Fruit fly (Drosophila melanogaster) whole organism, embryonic: ENCODE measurements around the gene CG10907.

Experiments
- ATbp ChIP-seq: fragments of 200-800 bp; sonication (Bioruptor generic); optimal IDR thresholded peaks from 2 replicates; lab custom pipeline; 2017; ENCODE audit warnings: missing biosample characterization, mild to moderate bottlenecking, missing genetic modification characterization, missing genetic modification reagents
- Aef1 ChIP-seq: fragments of 200-800 bp; sonication (Bioruptor generic); IDR thresholded peaks from 3 replicates; pipeline ENCODE4 v1.3.6; 2022; ENCODE audit warnings: missing biosample characterization, missing genetic modification characterization
- Antp ChIP-seq: fragments of 200-800 bp; sonication (Bioruptor generic); optimal IDR thresholded peaks from 3 replicates; lab custom pipeline; 2016; ENCODE audit warnings: missing biosample characterization, missing genetic modification characterization
- CG17912 ChIP-seq: fragments of 200-800 bp; sonication (Bioruptor generic); optimal IDR thresholded peaks from 2 replicates; lab custom pipeline; 2018; ENCODE audit warnings: missing biosample characterization, mild to moderate bottlenecking, missing genetic modification characterization
- CG1792 ChIP-seq: fragments of 200-800 bp; sonication (Bioruptor generic); optimal IDR thresholded peaks from 2 replicates; lab custom pipeline; 2016; ENCODE audit warnings: missing biosample characterization, missing genetic modification characterization
- CG18599 ChIP-seq: fragments of 200-800 bp; sonication (Bioruptor generic); optimal IDR thresholded peaks from 3 replicates; lab custom pipeline; 2017; ENCODE audit warnings: missing biosample characterization, missing genetic modification characterization, mild to moderate bottlenecking, moderate library complexity, missing genetic modification reagents
- CG31365 ChIP-seq: fragments of 200-800 bp; sonication (Bioruptor generic); optimal IDR thresholded peaks from 2 replicates; lab custom pipeline; 2018; ENCODE audit warnings: missing biosample characterization, mild to moderate bottlenecking, missing genetic modification characterization
- CG33213 ChIP-seq: fragments of 200-800 bp; sonication (Bioruptor generic); optimal IDR thresholded peaks from 3 replicates; lab custom pipeline; 2016; ENCODE audit warnings: missing biosample characterization, missing genetic modification characterization
- CG34224 ChIP-seq: fragments of 200-800 bp; sonication (Bioruptor generic); IDR thresholded peaks from 3 replicates; pipeline ENCODE4 v1.3.6; 2022; ENCODE audit warnings: missing biosample characterization, missing genetic modification characterization; ENCODE audit not compliant: partially characterized antibody
- CG4282 ChIP-seq: fragments of 200-800 bp; sonication (Bioruptor generic); optimal IDR thresholded peaks from 2 replicates; lab custom pipeline; 2016; ENCODE audit warnings: missing biosample characterization, missing genetic modification characterization
- CG5180 ChIP-seq: fragments of 200-800 bp; sonication (Bioruptor generic); optimal IDR thresholded peaks from 3 replicates; lab custom pipeline; 2017; ENCODE audit warnings: missing biosample characterization, missing genetic modification characterization, mild to moderate bottlenecking, moderate library complexity, missing genetic modification reagents
- CG7372 ChIP-seq: fragments of 200-800 bp; sonication (Bioruptor generic); IDR thresholded peaks from 2 replicates; pipeline ENCODE4 v1.3.6; 2022; ENCODE audit warnings: missing biosample characterization, missing genetic modification characterization
- CG8765 ChIP-seq: fragments of 200-800 bp; sonication (Bioruptor generic); IDR thresholded peaks from 2 replicates; pipeline ENCODE4 v1.3.6; 2022; ENCODE audit warnings: missing biosample characterization, missing genetic modification characterization
- Dbx ChIP-seq: fragments of 200-800 bp; sonication (Bioruptor generic); IDR thresholded peaks from 3 replicates; pipeline ENCODE4 v1.3.6; 2022; ENCODE audit warnings: missing biosample characterization, missing genetic modification characterization
- Dip3 ChIP-seq: fragments of 200-800 bp; sonication (Bioruptor generic); optimal IDR thresholded peaks from 3 replicates; lab custom pipeline; 2016; ENCODE audit warnings: missing biosample characterization, missing genetic modification characterization
- Dll ChIP-seq: fragments of 200-800 bp; sonication (Bioruptor generic); IDR thresholded peaks from 4 replicates; pipeline ENCODE4 v1.3.6; 2022; ENCODE audit warnings: missing biosample characterization, missing genetic modification characterization; ENCODE audit not compliant: partially characterized antibody
- Dp ChIP-seq: fragments of 200-800 bp; sonication (Bioruptor generic); optimal IDR thresholded peaks from 2 replicates; lab custom pipeline; 2018; ENCODE audit warnings: missing biosample characterization, mild to moderate bottlenecking, missing genetic modification characterization, moderate library complexity
- Ets65A ChIP-seq: fragments of 200-800 bp; sonication (Bioruptor generic); peaks from one replicate; lab custom pipeline; 2016; ENCODE audit warnings: missing biosample characterization, missing genetic modification characterization
- H15 ChIP-seq: fragments of 200-800 bp; sonication (Bioruptor generic); IDR thresholded peaks from 3 replicates; pipeline ENCODE4 v1.3.6; 2022; ENCODE audit warnings: missing biosample characterization, missing genetic modification characterization
- HLHmδ ChIP-seq: fragments of 200-800 bp; sonication (Bioruptor generic); optimal IDR thresholded peaks from 2 replicates; lab custom pipeline; 2018; ENCODE audit warnings: missing biosample characterization, mild to moderate bottlenecking, missing genetic modification characterization, moderate library complexity
- Hmx ChIP-seq: fragments of 200-800 bp; sonication (Bioruptor generic); optimal IDR thresholded peaks from 2 replicates; lab custom pipeline; 2016; ENCODE audit warnings: missing biosample characterization, missing genetic modification characterization
- Lpt ChIP-seq: fragments of >200 bp; optimal IDR thresholded peaks from 2 replicates; lab custom pipeline; 2018; ENCODE audit warnings: missing biosample characterization, missing genetic modification characterization
- Med ChIP-seq: fragments of 200-800 bp; sonication (Bioruptor generic); peaks from one replicate; lab custom pipeline; 2016; ENCODE audit warnings: missing biosample characterization, missing genetic modification characterization, mild to moderate bottlenecking, inconsistent platforms, moderate library complexity
- Nf-YC ChIP-seq: fragments of 200-800 bp; optimal IDR thresholded peaks from 3 replicates; lab custom pipeline; 2019; ENCODE audit warnings: missing biosample characterization, mild to moderate bottlenecking, missing genetic modification characterization, moderate library complexity
- Oaz ChIP-seq: fragments of 200-800 bp; sonication (Bioruptor generic); IDR thresholded peaks from 2 replicates; pipeline ENCODE4 v1.3.6; 2022; ENCODE audit warnings: missing biosample characterization, missing genetic modification characterization
- Rfx ChIP-seq: fragments of 200-800 bp; sonication (Bioruptor generic); IDR thresholded peaks from 2 replicates; pipeline ENCODE4 v1.3.6; 2022; ENCODE audit warnings: missing biosample characterization, missing genetic modification characterization
- Sry-δ ChIP-seq: fragments of 200-800 bp; sonication (Bioruptor generic); optimal IDR thresholded peaks from 2 replicates; lab custom pipeline; 2016; ENCODE audit warnings: missing biosample characterization, missing genetic modification characterization
- Usf ChIP-seq: fragments of 200-800 bp; sonication (Bioruptor generic); optimal IDR thresholded peaks from 2 replicates; lab custom pipeline; 2017; ENCODE audit warnings: missing genotype, missing biosample characterization, missing genetic modification characterization
- Xrp1 ChIP-seq: fragments of 200-800 bp; sonication (Bioruptor generic); IDR thresholded peaks from 2 replicates; pipeline ENCODE4 v1.3.6; 2022; ENCODE audit warnings: missing biosample characterization, missing genetic modification characterization
- aop ChIP-seq: fragments of 200-800 bp; sonication (Bioruptor generic); IDR thresholded peaks from 2 replicates; pipeline ENCODE4 v1.3.6; 2022; ENCODE audit warnings: missing biosample characterization, missing genetic modification characterization
- bigmax ChIP-seq: fragments of 200-800 bp; sonication (Bioruptor generic); optimal IDR thresholded peaks from 2 replicates; lab custom pipeline; 2018; ENCODE audit warnings: missing biosample characterization, mild to moderate bottlenecking, missing genetic modification characterization
- chm ChIP-seq: fragments of 200-800 bp; sonication (Bioruptor generic); IDR thresholded peaks from 2 replicates; pipeline ENCODE4 v1.3.6; 2022; ENCODE audit warnings: missing biosample characterization, missing genetic modification characterization
- dpn ChIP-seq, 2 experiments: fragments of 200-800 bp; sonication (Bioruptor generic); optimal IDR thresholded peaks; 3 replicates each; lab custom pipeline; 2016; ENCODE audit warnings: missing biosample characterization in 2 of 2, missing genetic modification characterization in 2 of 2
- eyg ChIP-seq: fragments of 200-800 bp; sonication (Bioruptor generic); optimal IDR thresholded peaks from 3 replicates; lab custom pipeline; 2016; ENCODE audit warnings: missing biosample characterization, missing genetic modification characterization
- gro ChIP-seq: fragments of 200-800 bp; sonication (Bioruptor generic); optimal IDR thresholded peaks from 2 replicates; lab custom pipeline; 2016; ENCODE audit warnings: missing biosample characterization, missing genetic modification characterization
- hbn ChIP-seq: fragments of 200-800 bp; sonication (Bioruptor generic); IDR thresholded peaks from 2 replicates; pipeline ENCODE4 v1.3.6; 2022; ENCODE audit warnings: missing biosample characterization, missing genetic modification characterization; ENCODE audit not compliant: partially characterized antibody
- hkb ChIP-seq, 2 experiments: fragments of 200-800 bp in 1 of 2; fragments of >200 bp in 1 of 2; sonication (Bioruptor generic) in 1 of 2; IDR thresholded peaks in 1 of 2; optimal IDR thresholded peaks in 1 of 2; 2 replicates each; pipeline versions ENCODE4 v1.3.6 to Lab custom; 2017 to 2022; ENCODE audit warnings: missing biosample characterization in 1 of 2, missing genetic modification characterization in 1 of 2
- jing ChIP-seq: fragments of 200-800 bp; sonication (Bioruptor generic); optimal IDR thresholded peaks from 2 replicates; lab custom pipeline; 2018; ENCODE audit warnings: missing biosample characterization, mild to moderate bottlenecking, missing genetic modification characterization
- jumu ChIP-seq: fragments of 200-800 bp; sonication (Bioruptor generic); optimal IDR thresholded peaks from 3 replicates; lab custom pipeline; 2016; ENCODE audit warnings: missing biosample characterization, missing genetic modification characterization
- kah ChIP-seq: fragments of 200-800 bp; sonication (Bioruptor generic); optimal IDR thresholded peaks from 2 replicates; lab custom pipeline; 2018; ENCODE audit warnings: missing biosample characterization, mild to moderate bottlenecking, missing genetic modification characterization
- mirr ChIP-seq: fragments of 200-800 bp; sonication (Bioruptor generic); optimal IDR thresholded peaks from 3 replicates; lab custom pipeline; 2018; ENCODE audit warnings: missing biosample characterization, mild to moderate bottlenecking, missing genetic modification characterization
- onecut ChIP-seq: fragments of 200-800 bp; sonication (Bioruptor generic); IDR thresholded peaks from 2 replicates; pipeline ENCODE4 v1.3.6; 2022; ENCODE audit warnings: missing biosample characterization, missing genetic modification characterization
- org-1 ChIP-seq: fragments of 200-800 bp; sonication (Bioruptor generic); optimal IDR thresholded peaks from 2 replicates; lab custom pipeline; 2017; ENCODE audit warnings: missing biosample characterization, missing genetic modification characterization
- otp ChIP-seq: fragments of 200-800 bp; sonication (Bioruptor generic); IDR thresholded peaks from 3 replicates; pipeline ENCODE4, ENCODE4 v1.3.6; 2022; ENCODE audit warnings: missing biosample characterization, missing genetic modification characterization
- phol ChIP-seq: fragments of 200-800 bp; sonication (Bioruptor generic); optimal IDR thresholded peaks from 3 replicates; lab custom pipeline; 2018; ENCODE audit warnings: missing biosample characterization, mild to moderate bottlenecking, missing genetic modification characterization, moderate library complexity
- rib ChIP-seq: fragments of 200-800 bp; sonication (Bioruptor generic); IDR thresholded peaks from 2 replicates; pipeline ENCODE4 v1.3.6; 2022; ENCODE audit warnings: missing biosample characterization, missing genetic modification characterization
- sima ChIP-seq: fragments of 200-800 bp; sonication (Bioruptor generic); optimal IDR thresholded peaks from 2 replicates; lab custom pipeline; 2016; ENCODE audit warnings: missing biosample characterization, missing genetic modification characterization
- tgo ChIP-seq: fragments of 200-800 bp; sonication (Bioruptor generic); IDR thresholded peaks from 3 replicates; pipeline ENCODE4 v1.3.6; 2022; ENCODE audit warnings: missing biosample characterization, missing genetic modification characterization
- toy ChIP-seq: fragments of 200-800 bp; sonication (Bioruptor generic); IDR thresholded peaks from 2 replicates; pipeline ENCODE4 v1.3.6; 2022; ENCODE audit warnings: missing biosample characterization, missing genetic modification characterization
- vfl ChIP-seq: fragments of 200-800 bp; sonication (Bioruptor generic); optimal IDR thresholded peaks from 2 replicates; lab custom pipeline; 2016; ENCODE audit warnings: missing biosample characterization, missing genetic modification characterization
- wek ChIP-seq: fragments of 200-800 bp; sonication (Bioruptor generic); optimal IDR thresholded peaks from 3 replicates; lab custom pipeline; 2018; ENCODE audit warnings: missing biosample characterization, mild to moderate bottlenecking, missing genetic modification characterization, moderate library complexity

The CG10907 gene

dm6 chr3L:11766563-11766962, 26.8 kb upstream of the CG10907 start:
- TF ChIP-seq bigmax (GFP tag; lab: Kevin White, UChicago) (no peak), CG4282 (GFP tag; lab: Kevin White, UChicago) (no peak), Antp (no peak), Dp (no peak), Dbx (no peak), vfl (GFP tag; lab: Kevin White, UChicago) (no peak), onecut (peak; percentile 73), Med (GFP tag; lab: Kevin White, UChicago) (peak; percentile 53), dpn (GFP tag; optimal IDR thresholded peaks at IDR 0.05; lab: Kevin White, UChicago) (no peak), org-1 (GFP tag; lab: Kevin White, UChicago) (no peak), jumu (no peak), jing (no peak), Rfx (GFP tag; lab: Robert Waterston, UW) (no peak), Dll (GFP tag; lab: Robert Waterston, UW) (no peak)

dm6 chr3L:11772057-11772456, 21.3 kb upstream of the CG10907 start, which contains the start of gene Muc68D:
Gene Muc68D (minus strand): TSS chr3L:11772157.
- no peak for TF ChIP-seq CG34224 (GFP tag; lab: Robert Waterston, UW)
- TF ChIP-seq Usf (GFP tag; lab: Kevin White, UChicago): no peak
- TF ChIP-seq Dip3 (GFP tag; lab: Kevin White, UChicago): no peak
- TF ChIP-seq CG33213: no peak
- no peak for TF ChIP-seq hkb (optimal IDR thresholded peaks at IDR 0.05; lab: Kevin White, UChicago)
- TF ChIP-seq hkb (GFP tag; IDR thresholded peaks at IDR 0.05; lab: Robert Waterston, UW): no peak
- no peak for TF ChIP-seq sima
- no peak for TF ChIP-seq Hmx (GFP tag; lab: Kevin White, UChicago)
- no peak for TF ChIP-seq Ets65A (GFP tag; lab: Kevin White, UChicago)
- TF ChIP-seq ATbp: no peak
- TF ChIP-seq eyg: no peak
- no peak for TF ChIP-seq CG1792
- TF ChIP-seq toy (GFP tag; lab: Robert Waterston, UW): no peak
- no peak for TF ChIP-seq Aef1 (GFP tag; lab: Robert Waterston, UW)
- TF ChIP-seq H15 (GFP tag; lab: Robert Waterston, UW): no peak
- TF ChIP-seq aop (GFP tag; lab: Robert Waterston, UW): no peak
- TF ChIP-seq phol (tag; lab: Kevin White, UChicago): no peak

- peak; percentile 10 for TF ChIP-seq wek (GFP tag; lab: Kevin White, UChicago)
- no peak for TF ChIP-seq Lpt
- peak; percentile 12 for TF ChIP-seq CG17912
- TF ChIP-seq Oaz (GFP tag; lab: Robert Waterston, UW): no peak
- no peak for TF ChIP-seq chm (GFP tag; lab: Robert Waterston, UW)
- peak; percentile 51 for TF ChIP-seq CG18599 (GFP tag; lab: Kevin White, UChicago)
- no peak for TF ChIP-seq CG31365
- TF ChIP-seq CG5180: no peak
- no peak for TF ChIP-seq tgo (GFP tag; lab: Robert Waterston, UW)
- TF ChIP-seq mirr (GFP tag; lab: Kevin White, UChicago): peak; percentile 99
- no peak for TF ChIP-seq Dip3 (GFP tag; lab: Kevin White, UChicago)
- TF ChIP-seq Sry-δ (GFP tag; lab: Kevin White, UChicago): no peak
- TF ChIP-seq Nf-YC (tag; lab: Kevin White, UChicago): peak; percentile 67
- TF ChIP-seq CG8765 (GFP tag; lab: Robert Waterston, UW): no peak
- TF ChIP-seq Xrp1 (GFP tag; lab: Robert Waterston, UW): no peak
- peak; percentile 9 for TF ChIP-seq kah (GFP tag; lab: Kevin White, UChicago)
- no peak for TF ChIP-seq HLHmδ
- no peak for TF ChIP-seq CG7372 (GFP tag; lab: Robert Waterston, UW)
- no peak for TF ChIP-seq hbn
- peak; percentile 33; the same call in 1 of the 2 replicates for TF ChIP-seq rib (GFP tag; lab: Robert Waterston, UW)
- 0 out of 3 replicates have a peak, but pooled peaks have one; percentile 25 for TF ChIP-seq otp (GFP tag; lab: Robert Waterston, UW)
- peak; percentile 19 for TF ChIP-seq gro (GFP tag; lab: Kevin White, UChicago)
These were observed 20.7 kb upstream of the CG10907 start for dm6 chr3L:11772608-11773017.
